Fruit fly (Drosophila melanogaster): Measurements from ENCODE around the gene sfl.

Gene sfl

DNA sequence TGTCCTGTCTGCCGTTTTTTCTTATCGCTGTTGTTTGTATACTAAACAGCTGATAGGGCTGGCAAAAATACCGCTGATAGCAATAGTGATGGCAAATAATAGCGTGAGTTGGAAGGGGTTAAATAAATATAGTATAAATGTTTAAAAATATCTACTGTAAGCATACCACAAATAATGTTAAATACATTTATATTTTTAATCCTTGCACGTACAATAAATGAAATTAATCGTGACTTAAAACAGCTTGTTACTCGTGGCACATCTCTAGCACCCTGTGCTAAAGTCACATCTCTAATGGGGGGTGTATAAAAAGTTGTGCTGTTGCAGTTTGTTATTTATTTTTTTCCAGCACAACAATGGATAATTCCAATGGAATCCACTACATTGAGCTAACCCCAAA lies 7.1 kb upstream of the sfl start, which contains the start of the genes CG10147 and Bulli (continued):
- TF ChIP-seq CG12942 (GFP tag; optimal IDR thresholded peaks at IDR 0.05) (peak; percentile 98), Awh (GFP tag; IDR thresholded peaks at IDR 0.05) (peak; percentile 94), CG9437 (GFP tag; optimal IDR thresholded peaks at IDR 0.05) (peak; percentile 85), Doc3 (GFP tag; IDR thresholded peaks at IDR 0.05; ENCODE audit: partially characterized antibody) (peak; percentile 96), CG6854 (GFP tag; optimal IDR thresholded peaks at IDR 0.05) (peak; percentile 80), CG8388 (GFP tag; optimal IDR thresholded peaks at IDR 0.05) (peak; percentile 94), HLH4C (GFP tag; IDR thresholded peaks at IDR 0.05; ENCODE audit: partially characterized antibody) (peak; percentile 92), CG15696 (tag; optimal IDR thresholded peaks at IDR 0.05) (peak; percentile 99), crol (GFP tag; IDR thresholded peaks at IDR 0.05) (peak; percentile 79), schlank (tag; optimal IDR thresholded peaks at IDR 0.05) (peak; percentile 80), CG32767 (GFP tag; IDR thresholded peaks at IDR 0.05) (peak; percentile 97), run (tag; optimal IDR thresholded peaks at IDR 0.05) (peak; percentile 78), Dbx (GFP tag; IDR thresholded peaks at IDR 0.05) (peak; percentile 98), Lhr (GFP tag; optimal IDR thresholded peaks at IDR 0.05) (peak; percentile 96), z (GFP tag; IDR thresholded peaks at IDR 0.05) (peak; percentile 58; the same call in 2 of the 3 replicates), Spps (tag; optimal IDR thresholded peaks at IDR 0.05) (peak; percentile 94), hbn (GFP tag; IDR thresholded peaks at IDR 0.05; ENCODE audit: partially characterized antibody) (peak; percentile 94), wek (GFP tag; optimal IDR thresholded peaks at IDR 0.05) (peak; percentile 34), gro (GFP tag; optimal IDR thresholded peaks at IDR 0.05) (peak; percentile 84), Meics (GFP tag; optimal IDR thresholded peaks at IDR 0.05) (peak; percentile 95), HmgD (GFP tag; optimal IDR thresholded peaks at IDR 0.05) (peak; percentile 78), D (optimal IDR thresholded peaks at IDR 0.05) (no peak), D (GFP tag; optimal IDR thresholded peaks at IDR 0.05) (peak; percentile 95), Trl (optimal IDR thresholded peaks at IDR 0.05) (no peak), Trl (GFP tag; optimal IDR thresholded peaks at IDR 0.05) (peak; percentile 85), eyg (GFP tag; optimal IDR thresholded peaks at IDR 0.05) (peak; percentile 68), CG12744 (GFP tag; optimal IDR thresholded peaks at IDR 0.05) (peak; percentile 92), Dref (GFP tag; IDR thresholded peaks at IDR 0.05) (peak; percentile 53), Six4 (GFP tag; optimal IDR thresholded peaks at IDR 0.05) (peak; percentile 96), Atf3 (GFP tag; optimal IDR thresholded peaks at IDR 0.05) (peak; percentile 93), unpg (GFP tag; optimal IDR thresholded peaks at IDR 0.05) (peak; percentile 95), CG5953 (GFP tag; IDR thresholded peaks at IDR 0.05) (peak; percentile 96), usp (GFP tag; optimal IDR thresholded peaks at IDR 0.05) (no peak), tio (GFP tag; optimal IDR thresholded peaks at IDR 0.05) (peak; percentile 97), CG5180 (GFP tag; optimal IDR thresholded peaks at IDR 0.05) (peak; percentile 78), cato (GFP tag; optimal IDR thresholded peaks at IDR 0.05; ENCODE audit: borderline replicate concordance) (peak; percentile 95), Xbp1 (GFP tag; optimal IDR thresholded peaks at IDR 0.05) (peak; percentile 99), CG17328 (GFP tag; IDR thresholded peaks at IDR 0.05) (peak; percentile 97), CG2202 (tag; optimal IDR thresholded peaks at IDR 0.05) (peak; percentile 94), eve (GFP tag; optimal IDR thresholded peaks at IDR 0.05) (no peak), chm (GFP tag; IDR thresholded peaks at IDR 0.05) (peak; percentile 98), Dfd (GFP tag; optimal IDR thresholded peaks at IDR 0.05) (no peak), CG18619 (GFP tag; optimal IDR thresholded peaks at IDR 0.05) (peak; percentile 96), CG7745 (tag; optimal IDR thresholded peaks at IDR 0.05) (peak; percentile 61), cas (GFP tag; IDR thresholded peaks at IDR 0.05) (peak; percentile 96), CG10431 (GFP tag; optimal IDR thresholded peaks at IDR 0.05) (peak; percentile 80), Kr (GFP tag; optimal IDR thresholded peaks at IDR 0.05) (peak; percentile 99), CG7372 (GFP tag; IDR thresholded peaks at IDR 0.05) (peak; percentile 99), zen2 (GFP tag; IDR thresholded peaks at IDR 0.05; ENCODE audit: partially characterized antibody) (peak; percentile 82; the same call in 2 of the 3 replicates), CG14014 (GFP tag; IDR thresholded peaks at IDR 0.05) (peak; percentile 98), CHES-1-like (GFP tag; optimal IDR thresholded peaks at IDR 0.05) (peak; percentile 92)
